Worm (Caenorhabditis elegans) whole organism, mixed stage, embryonic: ENCODE data around the gene T02G5.14.

Experiments used
- ceh-43 ChIP-seq: fragments of 200-800 bp; sonication (Bioruptor generic); optimal IDR thresholded peaks from 2 replicates; lab custom pipeline; 2018; ENCODE audit warnings: mild to moderate bottlenecking, missing genetic modification characterization, moderate library complexity, missing compliant biosample characterization
- ces-1 ChIP-seq: fragments of 150-350 bp; optimal IDR thresholded peaks from 2 replicates; lab custom pipeline; 2014; ENCODE audit warnings: missing biosample characterization, missing genetic modification reagents, missing genetic modification characterization
- lin-13 ChIP-seq: fragments of 150-350 bp; optimal IDR thresholded peaks from 2 replicates; lab custom pipeline; 2014; ENCODE audit warnings: missing biosample characterization, missing genetic modification characterization
- mab-5 ChIP-seq: fragments of 150-350 bp; optimal IDR thresholded peaks from 2 replicates; lab custom pipeline; 2014; ENCODE audit warnings: missing biosample characterization, missing genetic modification characterization
- nhr-12 ChIP-seq: fragments of 150-350 bp; optimal IDR thresholded peaks from 2 replicates; lab custom pipeline; 2014; ENCODE audit warnings: missing biosample characterization, missing genetic modification characterization
- snpc-4 ChIP-seq: fragments of 150-350 bp; optimal IDR thresholded peaks from 2 replicates; lab custom pipeline; 2014; ENCODE audit warnings: missing biosample characterization, missing genetic modification characterization
- ztf-11 ChIP-seq: fragments of 150-350 bp; optimal IDR thresholded peaks from 2 replicates; lab custom pipeline; 2014; ENCODE audit warnings: missing biosample characterization, missing genetic modification characterization

DNA sequence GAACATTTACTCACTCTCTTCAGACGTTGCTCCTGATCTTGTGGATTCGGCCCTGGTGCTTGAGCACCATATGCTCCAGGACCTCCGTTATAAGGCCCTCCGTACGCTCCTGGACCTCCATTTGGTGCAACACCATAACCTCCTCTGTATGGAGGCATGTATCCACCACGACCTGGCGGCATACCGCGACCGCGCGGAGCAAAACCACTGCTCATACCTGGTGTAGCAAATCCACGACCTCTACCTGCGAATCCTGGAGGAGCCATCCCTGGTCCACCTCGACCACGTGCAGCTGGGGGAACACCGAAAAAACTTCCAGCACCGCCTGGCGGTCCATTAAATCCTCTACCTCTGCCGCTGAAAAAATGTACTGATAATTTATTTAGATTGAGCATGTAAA is 34.7 kb upstream of the T02G5.14 start:
- TF ChIP-seq mab-5 (tag; lab: Kevin White, UChicago): no peak
- no peak for TF ChIP-seq snpc-4
- no peak for TF ChIP-seq lin-13 (tag; lab: Kevin White, UChicago)
- TF ChIP-seq nhr-12: no peak
- no peak for TF ChIP-seq ceh-43 (GFP tag; lab: Kevin White, UChicago)
- TF ChIP-seq ztf-11: no peak
- TF ChIP-seq ces-1 (GFP tag; lab: Kevin White, UChicago): no peak
